Worm (Caenorhabditis elegans) whole organism, young adult: ENCODE measurements around the gene F20D12.12.

Source experiments
- D2030.7 ChIP-seq: fragments of 200-800 bp; sonication (Bioruptor generic); IDR thresholded peaks from 2 replicates; pipeline ENCODE4 v1.3.6; 2022; ENCODE audit warnings: missing genetic modification reagents, missing genetic modification characterization, missing compliant biosample characterization
- F22D6.2 ChIP-seq: sonication (generic microtip); optimal IDR thresholded peaks from 2 replicates; lab custom pipeline; 2016; ENCODE audit warnings: mild to moderate bottlenecking, missing genetic modification characterization, missing compliant biosample characterization
- F23B12.7 ChIP-seq: sonication (generic microtip); optimal IDR thresholded peaks from 2 replicates; lab custom pipeline; 2017; ENCODE audit warnings: missing genetic modification characterization, mild to moderate bottlenecking, missing compliant biosample characterization, antibody characterized with exemption, moderate library complexity; ENCODE audit not compliant: insufficient read depth
- F33H1.4 ChIP-seq: fragments of 200-800 bp; sonication (Bioruptor generic); IDR thresholded peaks from 2 replicates; pipeline ENCODE4 v1.3.6; 2022; ENCODE audit warnings: missing genetic modification reagents, missing genetic modification characterization, missing compliant biosample characterization
- F49E8.2 ChIP-seq: sonication (generic microtip); optimal IDR thresholded peaks from 3 replicates; lab custom pipeline; 2017; ENCODE audit warnings: missing genetic modification characterization, mild to moderate bottlenecking, missing compliant biosample characterization, antibody characterized with exemption, moderate library complexity; ENCODE audit not compliant: insufficient read depth
- F55B11.4 ChIP-seq: sonication (generic microtip); optimal IDR thresholded peaks from 2 replicates; lab custom pipeline; 2016; ENCODE audit warnings: missing compliant biosample characterization, missing genetic modification characterization, borderline replicate concordance; ENCODE audit not compliant: insufficient read depth
- T07F8.4 ChIP-seq: sonication (generic microtip); optimal IDR thresholded peaks from 2 replicates; lab custom pipeline; 2016; ENCODE audit warnings: mild to moderate bottlenecking, missing genetic modification characterization, moderate library complexity, missing compliant biosample characterization
- Y53G8AR.9 ChIP-seq: fragments of 200-800 bp; sonication (Bioruptor generic); conservative IDR thresholded peaks from 2 replicates; pipeline ENCODE4 v1.3.6; 2022; ENCODE audit warnings: missing genetic modification reagents, missing genetic modification characterization, missing compliant biosample characterization
- ZK185.1 ChIP-seq: sonication (generic microtip); optimal IDR thresholded peaks from 2 replicates; lab custom pipeline; 2016; ENCODE audit warnings: mild to moderate bottlenecking, missing genetic modification characterization, missing compliant biosample characterization; ENCODE audit not compliant: poor library complexity, severe bottlenecking
- aptf-3 ChIP-seq: fragments of 200-800 bp; sonication (Bioruptor generic); IDR thresholded peaks from 2 replicates; pipeline ENCODE4 v1.3.6; 2022; ENCODE audit warnings: missing genetic modification characterization, missing compliant biosample characterization
- atf-7 ChIP-seq: sonication (generic microtip); optimal IDR thresholded peaks from 2 replicates; lab custom pipeline; 2017; ENCODE audit warnings: mild to moderate bottlenecking, missing genetic modification characterization, missing compliant biosample characterization
- bed-2 ChIP-seq: fragments of 200-800 bp; sonication (Bioruptor generic); IDR thresholded peaks from 2 replicates; pipeline ENCODE4 v1.3.6; 2022; ENCODE audit warnings: missing genetic modification reagents, missing genetic modification characterization, missing compliant biosample characterization
- cebp-1 ChIP-seq, 2 experiments: fragments of 200-800 bp in 1 of 2; sonication (Bioruptor generic) in 1 of 2; sonication (generic microtip) in 1 of 2; IDR thresholded peaks in 1 of 2; optimal IDR thresholded peaks in 1 of 2; 2 replicates each; pipeline versions ENCODE4 v1.3.6 to Lab custom; 2017 to 2022; ENCODE audit warnings: missing compliant biosample characterization in 2 of 2, missing genetic modification characterization in 2 of 2, mild to moderate bottlenecking in 1 of 2, missing genetic modification reagents in 1 of 2, moderate library complexity in 1 of 2
- ceh-27 ChIP-seq: fragments of 200-800 bp; sonication (Bioruptor generic); optimal IDR thresholded peaks from 2 replicates; lab custom pipeline; 2018; ENCODE audit warnings: mild to moderate bottlenecking, missing genetic modification characterization, moderate library complexity, missing compliant biosample characterization
- ceh-58 ChIP-seq: fragments of 200-800 bp; sonication (Bioruptor generic); IDR thresholded peaks from 2 replicates; pipeline ENCODE4 v1.3.6; 2022; ENCODE audit warnings: missing genetic modification characterization, missing compliant biosample characterization
- efl-1 ChIP-seq: fragments of 150-350 bp; optimal IDR thresholded peaks from 2 replicates; lab custom pipeline; 2014; ENCODE audit warnings: missing biosample characterization, missing genetic modification reagents, missing genetic modification characterization
- egrh-3 ChIP-seq: fragments of 200-800 bp; sonication (Bioruptor generic); IDR thresholded peaks from 2 replicates; pipeline ENCODE4 v1.3.6; 2022; ENCODE audit warnings: missing genetic modification reagents, missing genetic modification characterization, missing compliant biosample characterization
- ekl-4 ChIP-seq: fragments of 200-800 bp; sonication (Bioruptor generic); IDR thresholded peaks from 2 replicates; pipeline ENCODE4 v1.3.6; 2022; ENCODE audit warnings: missing genetic modification reagents, missing genetic modification characterization, missing compliant biosample characterization
- fkh-3 ChIP-seq: sonication (generic microtip); optimal IDR thresholded peaks from 2 replicates; lab custom pipeline; 2016; ENCODE audit warnings: mild to moderate bottlenecking, missing genetic modification characterization, missing compliant biosample characterization
- gei-17 ChIP-seq: fragments of 200-800 bp; sonication (Bioruptor generic); optimal IDR thresholded peaks from 2 replicates; lab custom pipeline; 2018; ENCODE audit warnings: mild to moderate bottlenecking, missing genetic modification characterization, missing compliant biosample characterization
- lin-26 ChIP-seq: fragments of 200-800 bp; sonication (Bioruptor generic); IDR thresholded peaks from 2 replicates; pipeline ENCODE4 v1.3.6; 2022; ENCODE audit warnings: missing genetic modification reagents, missing genetic modification characterization, missing compliant biosample characterization
- madf-6 ChIP-seq: fragments of 200-800 bp; sonication (Bioruptor generic); IDR thresholded peaks from 2 replicates; pipeline ENCODE4 v1.3.6; 2022; ENCODE audit warnings: missing genetic modification reagents, missing genetic modification characterization, missing compliant biosample characterization
- madf-8 ChIP-seq: fragments of 200-800 bp; sonication (Bioruptor generic); conservative IDR thresholded peaks from 2 replicates; pipeline ENCODE4 v1.3.6; 2022; ENCODE audit warnings: missing genetic modification reagents, missing genetic modification characterization, missing compliant biosample characterization
- mcd-1 ChIP-seq: fragments of 200-800 bp; sonication (Bioruptor generic); IDR thresholded peaks from 2 replicates; pipeline ENCODE4 v1.3.6; 2022; ENCODE audit warnings: missing genetic modification reagents, missing genetic modification characterization, missing compliant biosample characterization
- nfya-1 ChIP-seq: sonication (generic microtip); optimal IDR thresholded peaks from 2 replicates; lab custom pipeline; 2017; ENCODE audit warnings: antibody characterized with exemption, missing compliant biosample characterization, missing genetic modification characterization, borderline replicate concordance; ENCODE audit not compliant: insufficient read depth
- nhr-27 ChIP-seq: fragments of 200-800 bp; sonication (Bioruptor generic); optimal IDR thresholded peaks from 2 replicates; lab custom pipeline; 2018; ENCODE audit warnings: mild to moderate bottlenecking, missing genetic modification characterization, moderate library complexity, missing compliant biosample characterization
- pbrm-1 ChIP-seq: fragments of 200-800 bp; sonication (Bioruptor generic); IDR thresholded peaks from 2 replicates; pipeline ENCODE4 v1.3.6; 2022; ENCODE audit warnings: missing genetic modification reagents, missing genetic modification characterization, missing compliant biosample characterization
- rcor-1 ChIP-seq: fragments of 200-800 bp; sonication (Bioruptor generic); IDR thresholded peaks from 2 replicates; pipeline ENCODE4 v1.3.6; 2022; ENCODE audit warnings: missing genetic modification reagents, missing genetic modification characterization, missing compliant biosample characterization
- sea-2 ChIP-seq: fragments of 200-800 bp; sonication (Bioruptor generic); IDR thresholded peaks from 2 replicates; pipeline ENCODE4 v1.3.6; 2022; ENCODE audit warnings: missing genetic modification characterization, missing compliant biosample characterization
- snpc-1.3 ChIP-seq: sonication (generic microtip); optimal IDR thresholded peaks from 2 replicates; lab custom pipeline; 2017; ENCODE audit warnings: missing genetic modification characterization, mild to moderate bottlenecking, missing compliant biosample characterization, antibody characterized with exemption, moderate library complexity, missing genotype, missing genetic modification reagents; ENCODE audit not compliant: insufficient read depth
- snpc-3.4 ChIP-seq: sonication (generic microtip); optimal IDR thresholded peaks from 2 replicates; lab custom pipeline; 2017; ENCODE audit warnings: missing genetic modification characterization, mild to moderate bottlenecking, missing compliant biosample characterization, antibody characterized with exemption, moderate library complexity, missing genotype, missing genetic modification reagents
- snpc-4 ChIP-seq, 5 experiments: fragments of 150-350 bp in 1 of 5; sonication (generic microtip) in 4 of 5; optimal IDR thresholded peaks; 2 replicates each; lab custom pipeline; 2014 to 2018; ENCODE audit warnings: missing genetic modification characterization in 5 of 5, missing biosample characterization in 3 of 5, antibody characterized with exemption in 2 of 5, mild to moderate bottlenecking in 2 of 5, missing compliant biosample characterization in 2 of 5, missing genotype in 2 of 5, moderate library complexity in 2 of 5, missing genetic modification reagents in 1 of 5
- ztf-6 ChIP-seq: fragments of 200-800 bp; sonication (Bioruptor generic); IDR thresholded peaks from 2 replicates; pipeline ENCODE4 v1.3.6; 2022; ENCODE audit warnings: missing genetic modification reagents, missing genetic modification characterization, missing compliant biosample characterization

The F20D12.12 gene

DNA sequence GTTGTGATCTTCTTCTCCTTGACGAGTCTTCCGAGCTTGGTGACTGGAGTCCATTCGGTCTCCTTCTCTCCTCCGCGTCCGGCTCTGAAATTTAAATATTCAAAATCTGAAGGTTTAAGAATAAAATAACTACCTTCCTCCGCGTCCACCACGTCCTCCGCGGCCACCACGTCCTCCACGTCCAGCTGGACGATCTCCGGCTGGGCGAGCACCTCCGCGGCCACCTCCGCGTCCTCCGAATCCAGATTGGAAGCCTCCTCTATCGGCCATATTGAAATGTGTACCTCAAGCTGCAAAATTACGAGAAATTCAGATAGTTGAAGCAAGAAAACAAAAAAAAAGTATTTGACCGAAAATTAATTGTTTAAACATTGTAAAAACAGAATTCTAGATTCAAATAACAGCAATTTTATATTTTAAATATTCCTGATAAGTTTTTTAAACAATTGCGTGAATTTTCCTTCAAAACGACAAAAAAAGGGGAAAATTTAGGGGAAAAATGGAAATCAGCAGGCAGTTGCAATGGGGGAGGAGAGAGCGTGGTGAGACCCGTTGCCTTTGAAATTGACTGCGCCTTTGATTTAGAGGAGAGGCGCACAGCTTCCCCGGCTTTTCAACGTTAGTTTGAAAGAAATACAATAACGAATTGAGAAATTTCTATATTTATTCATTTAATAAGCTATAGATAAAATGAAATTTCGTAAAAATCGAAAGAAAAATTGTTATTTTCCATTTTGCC, 21.0 kb upstream of the F20D12.12 start, which contains the start of gene rps-2:
Gene rps-2, minus strand, starts transcription at position 290 of the 739 bp plus-strand sequence.
- TF ChIP-seq nhr-27 (tag; lab: Kevin White, UChicago) (no peak), F49E8.2 (no peak), snpc-3.4 (tag; lab: Kevin White, UChicago) (peak; percentile 19), egrh-3 (peak; percentile 81; the same call in 1 of the 2 replicates), snpc-1.3 (tag; lab: Kevin White, UChicago) (peak; percentile 28), F23B12.7 (tag; lab: Kevin White, UChicago) (peak; percentile 24), F33H1.4 (GFP tag; lab: Robert Waterston, UW) (peak; percentile 75), D2030.7 (no peak)

DNA sequence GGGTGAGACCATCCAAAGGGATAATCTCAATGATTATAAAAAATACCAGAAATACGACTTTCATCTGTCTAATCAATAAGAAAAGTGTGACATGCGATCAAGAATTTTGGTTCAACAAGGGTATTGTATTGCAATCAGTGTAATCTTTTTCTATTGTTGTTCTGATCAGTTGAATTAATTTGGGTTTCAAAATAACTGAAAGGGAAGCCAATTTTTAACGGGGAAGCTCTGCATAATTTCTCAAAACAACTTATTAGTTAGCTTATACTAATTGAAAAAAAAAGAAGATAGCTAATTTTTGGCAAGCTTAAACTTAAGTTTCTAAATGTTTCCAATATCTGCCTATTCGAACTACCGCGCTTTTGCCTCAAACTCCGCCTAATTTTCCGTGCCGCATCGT, 20.0 kb upstream of the F20D12.12 start, which contains the start of gene C49H3.12:
Gene C49H3.12, minus strand, starts transcription at position 101 of the 400 bp plus-strand sequence.
- TF ChIP-seq madf-6 (no peak), nfya-1 (tag; lab: Kevin White, UChicago) (no peak), mcd-1 (GFP tag; lab: Robert Waterston, UW) (no peak), madf-8 (GFP tag; lab: Robert Waterston, UW) (no peak), gei-17 (GFP tag; lab: Kevin White, UChicago) (no peak), rcor-1 (GFP tag; lab: Robert Waterston, UW) (no peak), ekl-4 (GFP tag; lab: Robert Waterston, UW) (no peak), F55B11.4 (tag; lab: Kevin White, UChicago) (no peak), fkh-3 (tag; lab: Kevin White, UChicago) (no peak), cebp-1 (GFP tag; IDR thresholded peaks at IDR 0.05; lab: Robert Waterston, UW) (no peak), cebp-1 (tag; optimal IDR thresholded peaks at IDR 0.05; lab: Kevin White, UChicago) (no peak), ceh-27 (GFP tag; lab: Kevin White, UChicago) (no peak), lin-26 (GFP tag; lab: Robert Waterston, UW) (no peak), sea-2 (GFP tag; lab: Robert Waterston, UW) (no peak), snpc-4 (GFP tag; optimal IDR thresholded peaks at IDR 0.05; lab: Kevin White, UChicago) (no peak), snpc-4 (tag; optimal IDR thresholded peaks at IDR 0.05; lab: Kevin White, UChicago) (no peak), Y53G8AR.9 (no peak), atf-7 (tag; lab: Kevin White, UChicago) (no peak)

DNA sequence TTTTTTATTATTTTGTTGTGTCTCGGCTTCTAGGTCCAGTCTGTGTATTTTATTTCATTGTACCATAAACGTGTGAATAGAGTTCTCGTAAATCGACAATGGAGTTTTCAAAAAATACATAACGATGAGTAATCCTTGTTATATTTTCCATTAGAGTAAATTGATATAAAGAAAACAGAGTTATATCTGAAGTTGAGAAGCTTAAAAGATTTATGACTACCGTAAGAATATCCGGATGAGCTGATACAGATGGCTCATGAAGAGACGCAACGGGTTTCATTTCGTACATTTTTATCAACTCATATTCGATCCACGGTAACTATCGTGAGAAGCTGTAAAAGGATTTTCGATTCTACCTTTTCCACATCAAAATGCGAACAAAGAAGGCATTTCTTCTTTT, 19.4 kb upstream of the F20D12.12 start, which contains the start of gene gcy-8:
Gene gcy-8, plus strand, starts transcription at position 301 of the 400 bp plus-strand sequence.
- TF ChIP-seq ztf-6 (GFP tag; lab: Robert Waterston, UW) = no peak
- no peak for TF ChIP-seq T07F8.4 (tag; lab: Kevin White, UChicago)
- TF ChIP-seq bed-2 (GFP tag; lab: Robert Waterston, UW) = no peak
- TF ChIP-seq sea-2 (GFP tag; lab: Robert Waterston, UW) = no peak
- TF ChIP-seq ZK185.1 = no peak
- no peak for TF ChIP-seq efl-1 (GFP tag; lab: Kevin White, UChicago)
- TF ChIP-seq F22D6.2 (tag; lab: Kevin White, UChicago) = no peak
- no peak for TF ChIP-seq F23B12.7 (tag; lab: Kevin White, UChicago)
- TF ChIP-seq madf-6 = no peak
- TF ChIP-seq cebp-1 (GFP tag; IDR thresholded peaks at IDR 0.05; lab: Robert Waterston, UW) = no peak
- no peak for TF ChIP-seq cebp-1 (tag; optimal IDR thresholded peaks at IDR 0.05; lab: Kevin White, UChicago)
- TF ChIP-seq pbrm-1 (GFP tag; lab: Robert Waterston, UW) = no peak
- TF ChIP-seq aptf-3 (GFP tag; lab: Robert Waterston, UW) = no peak
- TF ChIP-seq ceh-58 = no peak
- TF ChIP-seq atf-7 (tag; lab: Kevin White, UChicago) = no peak
